Worm (Caenorhabditis elegans) whole organism, early embryonic: ENCODE data around the gene sri-21.

Experiments used
- B0310.2 ChIP-seq: sonication (generic microtip); optimal IDR thresholded peaks from 2 replicates; lab custom pipeline; 2016; ENCODE audit warnings: mild to moderate bottlenecking, missing genetic modification characterization, missing compliant biosample characterization
- F13C5.2 ChIP-seq: sonication (generic microtip); optimal IDR thresholded peaks from 2 replicates; lab custom pipeline; 2017; ENCODE audit warnings: mild to moderate bottlenecking, missing genetic modification characterization, inconsistent platforms, missing compliant biosample characterization
- aly-1 ChIP-seq: sonication (generic microtip); optimal IDR thresholded peaks from 2 replicates; lab custom pipeline; 2016; ENCODE audit warnings: missing genetic modification characterization, missing compliant biosample characterization
- ama-1 ChIP-seq: fragments of 150-350 bp; optimal IDR thresholded peaks from 2 replicates; lab custom pipeline; 2014
- ceh-13 ChIP-seq: fragments of 200-800 bp; sonication (Bioruptor generic); optimal IDR thresholded peaks from 2 replicates; lab custom pipeline; 2018; ENCODE audit warnings: mild to moderate bottlenecking, missing genetic modification characterization, missing compliant biosample characterization
- ceh-36 ChIP-seq: sonication (generic microtip); optimal IDR thresholded peaks from 2 replicates; lab custom pipeline; 2016; ENCODE audit warnings: missing genetic modification characterization, inconsistent platforms, missing compliant biosample characterization
- ets-7 ChIP-seq: sonication (generic microtip); optimal IDR thresholded peaks from 2 replicates; lab custom pipeline; 2016; ENCODE audit warnings: missing genotype, missing genetic modification characterization, missing compliant biosample characterization
- flt-1 ChIP-seq: fragments of 200-800 bp; sonication (Bioruptor generic); IDR thresholded peaks from 2 replicates; pipeline ENCODE4 v1.3.6; 2022; ENCODE audit warnings: missing genetic modification characterization, missing compliant biosample characterization
- hmbx-1 ChIP-seq: sonication (generic microtip); optimal IDR thresholded peaks from 2 replicates; lab custom pipeline; 2016; ENCODE audit warnings: mild to moderate bottlenecking, missing genetic modification characterization, missing compliant biosample characterization
- hmg-4 ChIP-seq: fragments of 200-800 bp; sonication (Bioruptor generic); optimal IDR thresholded peaks from 2 replicates; lab custom pipeline; 2018; ENCODE audit warnings: mild to moderate bottlenecking, missing genetic modification characterization, missing compliant biosample characterization
- hnd-1 ChIP-seq: sonication (generic microtip); optimal IDR thresholded peaks from 2 replicates; lab custom pipeline; 2016; ENCODE audit warnings: missing genetic modification characterization, missing compliant biosample characterization
- pes-1 ChIP-seq: fragments of 200-800 bp; sonication (Bioruptor generic); IDR thresholded peaks from 2 replicates; pipeline ENCODE4 v1.3.6; 2022; ENCODE audit warnings: missing genetic modification reagents, missing genetic modification characterization, missing compliant biosample characterization
- scrt-1 ChIP-seq: fragments of 200-800 bp; sonication (Bioruptor generic); IDR thresholded peaks from 2 replicates; pipeline ENCODE4 v1.3.6; 2022; ENCODE audit warnings: missing genetic modification characterization, missing compliant biosample characterization
- sea-1 ChIP-seq: fragments of 200-800 bp; sonication (Bioruptor generic); conservative IDR thresholded peaks from 2 replicates; pipeline ENCODE4 v1.3.6; 2022; ENCODE audit warnings: missing genetic modification characterization, missing compliant biosample characterization
- tbx-11 ChIP-seq: fragments of 200-800 bp; sonication (Bioruptor generic); IDR thresholded peaks from 2 replicates; pipeline ENCODE4 v1.3.6; 2022; ENCODE audit warnings: missing genetic modification characterization, missing compliant biosample characterization
- tbx-37 ChIP-seq: fragments of 200-800 bp; sonication (Bioruptor generic); conservative IDR thresholded peaks from 2 replicates; pipeline ENCODE4 v1.3.6; 2022; ENCODE audit warnings: missing genetic modification reagents, missing genetic modification characterization, missing compliant biosample characterization
- tra-4 ChIP-seq: sonication (generic microtip); optimal IDR thresholded peaks from 2 replicates; lab custom pipeline; 2017; ENCODE audit warnings: missing genetic modification characterization, missing compliant biosample characterization

Gene sri-21

ce11 chrV:3523262-3523661 is 26.4 kb upstream of the sri-21 start, which contains the start of gene irg-1:
TSS of gene irg-1 (plus strand) at chrV:3523587.
- TF ChIP-seq hmbx-1 (tag; lab: Kevin White, UChicago): no peak
- TF ChIP-seq aly-1 (tag; lab: Kevin White, UChicago): no peak
- TF ChIP-seq hmg-4 (GFP tag; lab: Kevin White, UChicago): no peak
- TF ChIP-seq tbx-11 (GFP tag; lab: Robert Waterston, UW): no peak
- no peak for TF ChIP-seq tbx-37
- TF ChIP-seq F13C5.2 (tag; lab: Kevin White, UChicago): no peak
- no peak for TF ChIP-seq ceh-36 (tag; lab: Kevin White, UChicago)
- TF ChIP-seq sea-1 (GFP tag; lab: Robert Waterston, UW): no peak
- no peak for TF ChIP-seq scrt-1 (GFP tag; lab: Robert Waterston, UW)
- no peak for TF ChIP-seq flt-1 (GFP tag; lab: Robert Waterston, UW)
- no peak for TF ChIP-seq ama-1 (lab: Kevin White, UChicago)
- TF ChIP-seq tra-4 (tag; lab: Kevin White, UChicago): no peak
- no peak for TF ChIP-seq hnd-1
- no peak for TF ChIP-seq ets-7 (tag; lab: Kevin White, UChicago)
- no peak for TF ChIP-seq B0310.2 (tag; lab: Kevin White, UChicago)
- TF ChIP-seq pes-1 (GFP tag; lab: Robert Waterston, UW): no peak

DNA sequence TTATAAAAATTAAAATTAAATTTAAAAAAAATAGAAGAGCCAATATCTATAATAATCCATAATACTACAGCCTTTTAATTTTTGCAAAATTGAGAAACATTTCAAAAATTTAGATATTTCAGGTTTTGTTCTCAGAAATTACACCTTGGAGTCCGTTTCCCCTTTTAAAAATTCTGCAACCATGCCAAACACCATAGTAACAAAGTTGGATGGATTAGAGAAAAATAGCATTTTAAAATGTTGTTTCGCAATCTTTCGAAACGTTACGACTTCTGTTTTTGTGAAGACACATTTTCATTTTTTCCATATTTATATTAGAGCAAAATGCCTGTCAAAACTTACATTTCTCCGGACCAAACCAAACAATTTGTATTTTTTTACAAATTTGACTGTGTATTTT is 24.7 kb upstream of the sri-21 start, which contains the start of gene T24A6.7:
Gene T24A6.7, plus strand, starts transcription at position 301 of the 400 bp plus-strand sequence.
- TF ChIP-seq tra-4 (tag; lab: Kevin White, UChicago) (no peak), tbx-37 (no peak), ceh-36 (tag; lab: Kevin White, UChicago) (no peak), aly-1 (tag; lab: Kevin White, UChicago) (no peak), flt-1 (GFP tag; lab: Robert Waterston, UW) (no peak), tbx-11 (GFP tag; lab: Robert Waterston, UW) (no peak), hmbx-1 (tag; lab: Kevin White, UChicago) (no peak), F13C5.2 (tag; lab: Kevin White, UChicago) (no peak), sea-1 (GFP tag; lab: Robert Waterston, UW) (no peak), hmg-4 (GFP tag; lab: Kevin White, UChicago) (no peak)

DNA sequence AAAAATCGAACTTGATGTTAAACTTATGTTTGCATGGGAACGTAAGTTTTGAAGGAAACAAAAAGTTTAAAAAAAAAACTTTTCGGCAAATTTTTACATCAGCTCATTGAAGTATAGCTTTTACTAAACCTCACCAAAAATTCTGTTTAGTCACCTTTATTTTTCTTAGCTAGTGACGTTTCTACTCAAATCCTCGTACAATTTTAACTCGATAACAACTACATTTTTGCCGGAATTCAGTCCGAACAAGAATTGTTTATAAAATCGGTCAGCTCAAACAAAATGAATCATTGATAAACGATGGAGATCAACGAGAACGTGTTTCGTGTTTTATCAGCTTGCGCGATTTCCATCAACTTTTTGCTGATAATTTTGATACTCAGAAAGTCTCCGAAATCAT is 22.8 kb upstream of the sri-21 start, which contains the start of gene str-260:
Gene str-260, plus strand, starts transcription at position 301 of the 400 bp plus-strand sequence.
- TF ChIP-seq aly-1 (tag; lab: Kevin White, UChicago): no peak
- no peak for TF ChIP-seq tbx-11 (GFP tag; lab: Robert Waterston, UW)
- no peak for TF ChIP-seq pes-1 (GFP tag; lab: Robert Waterston, UW)
- TF ChIP-seq tbx-37: no peak
- TF ChIP-seq ceh-36 (tag; lab: Kevin White, UChicago): no peak
- TF ChIP-seq ets-7 (tag; lab: Kevin White, UChicago): no peak
- no peak for TF ChIP-seq F13C5.2 (tag; lab: Kevin White, UChicago)
- TF ChIP-seq ceh-13: no peak
- TF ChIP-seq sea-1 (GFP tag; lab: Robert Waterston, UW): no peak
- no peak for TF ChIP-seq B0310.2 (tag; lab: Kevin White, UChicago)
- TF ChIP-seq hmbx-1 (tag; lab: Kevin White, UChicago): no peak
- no peak for TF ChIP-seq scrt-1 (GFP tag; lab: Robert Waterston, UW)

DNA sequence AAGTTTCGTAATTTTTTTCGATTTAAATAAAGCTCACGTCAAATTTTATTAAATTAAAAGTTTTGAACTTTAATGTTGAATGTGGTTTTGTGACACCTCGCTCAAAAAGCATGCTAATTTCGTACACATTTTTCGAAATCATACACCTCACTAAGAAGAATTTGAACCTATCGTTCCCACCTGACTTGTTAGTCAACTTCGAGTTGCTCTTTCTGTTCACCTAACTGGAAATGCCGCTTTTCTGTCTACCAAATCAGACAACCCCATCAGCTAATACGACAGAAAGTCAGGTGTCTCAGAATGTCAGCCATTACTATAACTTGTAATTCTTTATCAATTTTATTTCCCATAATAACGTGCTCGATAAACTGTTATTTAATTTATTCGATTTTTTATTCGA is 19.2 kb upstream of the sri-21 start, which contains the start of gene srbc-66:
Gene srbc-66, plus strand, starts transcription at position 301 of the 400 bp plus-strand sequence.
- TF ChIP-seq ceh-13 (no peak), ceh-36 (tag; lab: Kevin White, UChicago) (no peak), hmg-4 (GFP tag; lab: Kevin White, UChicago) (no peak), hmbx-1 (tag; lab: Kevin White, UChicago) (no peak), tbx-37 (no peak), F13C5.2 (tag; lab: Kevin White, UChicago) (no peak), B0310.2 (tag; lab: Kevin White, UChicago) (no peak), ets-7 (tag; lab: Kevin White, UChicago) (no peak), aly-1 (tag; lab: Kevin White, UChicago) (no peak), tbx-11 (GFP tag; lab: Robert Waterston, UW) (no peak)

DNA sequence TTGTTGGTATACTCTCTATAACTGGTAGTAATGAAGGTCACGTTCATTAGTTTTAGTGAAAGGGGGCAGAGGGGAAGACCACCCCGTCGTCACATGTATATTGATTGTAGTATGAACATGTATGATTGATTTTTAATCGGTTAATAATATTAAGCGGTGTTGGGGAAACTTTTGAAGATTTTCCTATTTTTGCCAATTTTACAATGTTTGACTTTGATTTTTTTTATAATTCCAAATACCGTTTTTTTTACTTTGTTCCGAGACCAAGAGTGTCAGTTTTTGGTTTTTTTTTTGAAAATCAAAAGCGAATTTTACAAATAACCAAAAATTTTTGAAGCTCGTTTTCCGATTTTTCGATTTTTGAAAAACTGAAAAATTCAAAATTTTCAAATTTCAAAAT is 14.4 kb upstream of the sri-21 start, which contains the start of gene nhr-221:
Gene nhr-221, minus strand, starts transcription at position 101 of the 400 bp plus-strand sequence.
- TF ChIP-seq ceh-36 (tag; lab: Kevin White, UChicago) (no peak), hnd-1 (no peak), ama-1 (lab: Kevin White, UChicago) (no peak), flt-1 (GFP tag; lab: Robert Waterston, UW) (no peak), tra-4 (tag; lab: Kevin White, UChicago) (no peak), tbx-11 (GFP tag; lab: Robert Waterston, UW) (no peak), tbx-37 (no peak), aly-1 (tag; lab: Kevin White, UChicago) (no peak), F13C5.2 (tag; lab: Kevin White, UChicago) (no peak), pes-1 (GFP tag; lab: Robert Waterston, UW) (no peak), scrt-1 (GFP tag; lab: Robert Waterston, UW) (no peak), hmg-4 (GFP tag; lab: Kevin White, UChicago) (no peak), ceh-13 (no peak), B0310.2 (tag; lab: Kevin White, UChicago) (no peak), sea-1 (GFP tag; lab: Robert Waterston, UW) (no peak), hmbx-1 (tag; lab: Kevin White, UChicago) (no peak), ets-7 (tag; lab: Kevin White, UChicago) (no peak)

DNA sequence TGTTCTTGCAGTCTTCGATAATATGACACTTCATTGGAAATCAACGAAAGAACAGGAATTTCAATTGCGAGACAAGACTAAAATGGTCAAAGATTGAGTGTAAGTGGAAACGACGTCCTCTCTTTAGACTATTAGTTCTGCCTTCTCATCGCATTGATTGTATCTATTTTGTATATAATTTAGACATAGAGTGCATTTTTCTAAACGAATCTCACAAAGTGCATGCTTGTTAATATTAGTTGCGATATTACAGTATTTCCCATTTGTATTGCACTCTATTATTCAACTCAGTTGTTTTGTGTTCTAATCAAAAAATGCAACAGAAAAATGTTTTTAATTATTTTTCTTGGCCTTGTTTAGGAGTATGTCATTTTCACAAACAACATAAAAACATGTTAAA is 11.3 kb upstream of the sri-21 start, which contains the start of gene nhr-93:
Gene nhr-93, minus strand, starts transcription at position 101 of the 400 bp plus-strand sequence.
- TF ChIP-seq scrt-1 (GFP tag; lab: Robert Waterston, UW) (no peak), pes-1 (GFP tag; lab: Robert Waterston, UW) (no peak), ceh-36 (tag; lab: Kevin White, UChicago) (no peak), F13C5.2 (tag; lab: Kevin White, UChicago) (no peak), ceh-13 (no peak), flt-1 (GFP tag; lab: Robert Waterston, UW) (no peak), aly-1 (tag; lab: Kevin White, UChicago) (no peak), tbx-37 (no peak), B0310.2 (tag; lab: Kevin White, UChicago) (no peak), ama-1 (lab: Kevin White, UChicago) (no peak)
